Worm (Caenorhabditis elegans) whole organism, L1 larva: ENCODE results near the gene rabn-5.

Source experiments
- aha-1 ChIP-seq: fragments of 150-350 bp; optimal IDR thresholded peaks from 2 replicates; lab custom pipeline; 2014; ENCODE audit warnings: missing biosample characterization, missing genetic modification characterization
- ama-1 ChIP-seq: fragments of 150-350 bp; optimal IDR thresholded peaks from 2 replicates; lab custom pipeline; 2014
- nhr-19 ChIP-seq: fragments of 200-800 bp; sonication (Bioruptor generic); conservative IDR thresholded peaks from 2 replicates; pipeline ENCODE4 v1.3.6; 2022; ENCODE audit warnings: missing genetic modification characterization, missing compliant biosample characterization
- snpc-4 ChIP-seq: fragments of 150-350 bp; optimal IDR thresholded peaks from 2 replicates; lab custom pipeline; 2014; ENCODE audit warnings: missing biosample characterization, missing genetic modification characterization
- sptf-1 ChIP-seq: fragments of 150-350 bp; optimal IDR thresholded peaks from 2 replicates; lab custom pipeline; 2014; ENCODE audit warnings: missing biosample characterization, missing genetic modification characterization
- ztf-4 ChIP-seq: fragments of 150-350 bp; optimal IDR thresholded peaks from 2 replicates; lab custom pipeline; 2014; ENCODE audit warnings: missing biosample characterization, missing genetic modification characterization

- TF ChIP-seq ama-1 (lab: Kevin White, UChicago) = no peak
- no peak for TF ChIP-seq aha-1 (tag; lab: Kevin White, UChicago)
- no peak for TF ChIP-seq snpc-4 (tag; lab: Kevin White, UChicago)
- no peak for TF ChIP-seq nhr-19
- TF ChIP-seq sptf-1 (tag; lab: Kevin White, UChicago) = no peak
- TF ChIP-seq ztf-4 = no peak
Measured at ce11 chrIII:5842920-5843319, 21.4 kb upstream of the rabn-5 start.
